Worm (Caenorhabditis elegans): ENCODE results near the gene B0244.9.
A peak's percentile ranks its signal among the peaks of the same experiment; 100 is the strongest.

- TF ChIP-seq ztf-7 (tag; optimal IDR thresholded peaks at IDR 0.05): no peak
- no peak for TF ChIP-seq gei-8 (GFP tag; optimal IDR thresholded peaks at IDR 0.05)
- TF ChIP-seq unc-62 (GFP tag; optimal IDR thresholded peaks at IDR 0.05 in 1 of 2): peak in 1 of 2 experiments; percentile 76
- TF ChIP-seq unc-62 (tag; optimal IDR thresholded peaks at IDR 0.05): no peak
Measured at ce11 chrIII:5714984-5715454, 15.8 kb downstream of the B0244.9 start.

Data from whole organism, L4 larva.